Worm (Caenorhabditis elegans) whole organism, late embryonic: ENCODE data around the gene ZK666.8.

Source experiments
- C08G9.2 ChIP-seq: sonication (generic microtip); optimal IDR thresholded peaks from 2 replicates; lab custom pipeline; 2016; ENCODE audit warnings: mild to moderate bottlenecking, missing genetic modification characterization, moderate library complexity, missing compliant biosample characterization
- C38D4.7 ChIP-seq: fragments of 200-800 bp; sonication (Bioruptor generic); optimal IDR thresholded peaks from 2 replicates; lab custom pipeline; 2018; ENCODE audit warnings: mild to moderate bottlenecking, missing genetic modification characterization, moderate library complexity, missing compliant biosample characterization
- F13H6.1 ChIP-seq: sonication (generic microtip); optimal IDR thresholded peaks from 2 replicates; lab custom pipeline; 2016; ENCODE audit warnings: missing genetic modification characterization, missing compliant biosample characterization
- K09A11.1 ChIP-seq: sonication (generic microtip); optimal IDR thresholded peaks from 2 replicates; lab custom pipeline; 2017; ENCODE audit warnings: antibody characterized with exemption, mild to moderate bottlenecking, missing genetic modification characterization, missing compliant biosample characterization; ENCODE audit not compliant: insufficient read depth
- T23F11.4 ChIP-seq: fragments of 200-800 bp; sonication (Bioruptor generic); optimal IDR thresholded peaks from 2 replicates; lab custom pipeline; 2018; ENCODE audit warnings: mild to moderate bottlenecking, missing genetic modification characterization, missing compliant biosample characterization
- ahr-1 ChIP-seq: sonication (generic microtip); optimal IDR thresholded peaks from 2 replicates; lab custom pipeline; 2016; ENCODE audit warnings: missing genetic modification characterization, missing compliant biosample characterization
- ceh-14 ChIP-seq: sonication (generic microtip); optimal IDR thresholded peaks from 2 replicates; lab custom pipeline; 2016; ENCODE audit warnings: missing genotype, missing genetic modification characterization, missing compliant biosample characterization
- ceh-18 ChIP-seq: sonication (generic microtip); optimal IDR thresholded peaks from 2 replicates; lab custom pipeline; 2016; ENCODE audit warnings: missing genetic modification characterization, missing compliant biosample characterization
- ceh-19 ChIP-seq: fragments of 200-800 bp; sonication (Bioruptor generic); optimal IDR thresholded peaks from 2 replicates; lab custom pipeline; 2018; ENCODE audit warnings: mild to moderate bottlenecking, missing genetic modification characterization, missing compliant biosample characterization
- ceh-30 ChIP-seq: fragments of 150-350 bp; optimal IDR thresholded peaks from 2 replicates; lab custom pipeline; 2014; ENCODE audit warnings: missing biosample characterization, missing genetic modification characterization
- ceh-45 ChIP-seq: fragments of 200-800 bp; sonication (Bioruptor generic); IDR thresholded peaks from 2 replicates; pipeline ENCODE4 v1.3.6; 2022; ENCODE audit warnings: missing genetic modification reagents, missing genetic modification characterization, missing compliant biosample characterization
- ceh-6 ChIP-seq: fragments of 200-800 bp; sonication (Bioruptor generic); optimal IDR thresholded peaks from 2 replicates; lab custom pipeline; 2018; ENCODE audit warnings: mild to moderate bottlenecking, missing genetic modification characterization, missing compliant biosample characterization
- ceh-9 ChIP-seq: sonication (generic microtip); optimal IDR thresholded peaks from 2 replicates; lab custom pipeline; 2016; ENCODE audit warnings: mild to moderate bottlenecking, missing genetic modification characterization, inconsistent platforms, missing compliant biosample characterization
- che-1 ChIP-seq: sonication (generic microtip); optimal IDR thresholded peaks from 2 replicates; lab custom pipeline; 2016; ENCODE audit warnings: mild to moderate bottlenecking, missing genetic modification characterization, missing compliant biosample characterization
- dmd-4 ChIP-seq: sonication (generic microtip); optimal IDR thresholded peaks from 2 replicates; lab custom pipeline; 2016; ENCODE audit warnings: borderline replicate concordance, missing genetic modification characterization, missing compliant biosample characterization
- elt-2 ChIP-seq: sonication (generic microtip); optimal IDR thresholded peaks from 2 replicates; lab custom pipeline; 2016; ENCODE audit warnings: missing genetic modification reagents, missing genetic modification characterization, missing compliant biosample characterization
- elt-4 ChIP-seq: sonication (generic microtip); optimal IDR thresholded peaks from 2 replicates; lab custom pipeline; 2016; ENCODE audit warnings: missing genetic modification characterization, missing compliant biosample characterization
- fax-1 ChIP-seq: sonication (generic microtip); optimal IDR thresholded peaks from 2 replicates; lab custom pipeline; 2016; ENCODE audit warnings: missing genotype, missing genetic modification characterization, missing compliant biosample characterization
- hlh-13 ChIP-seq: fragments of 200-800 bp; sonication (Bioruptor generic); optimal IDR thresholded peaks from 2 replicates; lab custom pipeline; 2018; ENCODE audit warnings: mild to moderate bottlenecking, missing genetic modification characterization, missing compliant biosample characterization
- hlh-15 ChIP-seq: sonication (generic microtip); optimal IDR thresholded peaks from 2 replicates; lab custom pipeline; 2016; ENCODE audit warnings: missing genetic modification characterization, missing compliant biosample characterization
- hlh-30 ChIP-seq: sonication (generic microtip); optimal IDR thresholded peaks from 2 replicates; lab custom pipeline; 2017; ENCODE audit warnings: antibody characterized with exemption, missing genetic modification characterization, missing compliant biosample characterization; ENCODE audit not compliant: insufficient read depth
- hlh-6 ChIP-seq: sonication (generic microtip); optimal IDR thresholded peaks from 2 replicates; lab custom pipeline; 2016; ENCODE audit warnings: missing genotype, missing genetic modification characterization, missing compliant biosample characterization
- hlh-8 ChIP-seq: sonication (generic microtip); optimal IDR thresholded peaks from 2 replicates; lab custom pipeline; 2016; ENCODE audit warnings: missing genotype, missing genetic modification characterization, missing compliant biosample characterization
- madf-2 ChIP-seq: sonication (generic microtip); optimal IDR thresholded peaks from 2 replicates; lab custom pipeline; 2017; ENCODE audit warnings: missing genetic modification characterization, missing compliant biosample characterization
- mec-3 ChIP-seq: sonication (generic microtip); optimal IDR thresholded peaks from 2 replicates; lab custom pipeline; 2016; ENCODE audit warnings: borderline replicate concordance, missing genetic modification characterization, missing compliant biosample characterization
- nfya-1 ChIP-seq: sonication (generic microtip); optimal IDR thresholded peaks from 2 replicates; lab custom pipeline; 2017; ENCODE audit warnings: missing genetic modification characterization, mild to moderate bottlenecking, missing compliant biosample characterization, antibody characterized with exemption, moderate library complexity
- nhr-232 ChIP-seq: sonication (generic microtip); optimal IDR thresholded peaks from 2 replicates; lab custom pipeline; 2016; ENCODE audit warnings: missing genetic modification characterization, missing compliant biosample characterization
- odd-2 ChIP-seq: sonication (generic microtip); optimal IDR thresholded peaks from 2 replicates; lab custom pipeline; 2017; ENCODE audit warnings: antibody characterized with exemption, mild to moderate bottlenecking, missing genetic modification characterization, missing compliant biosample characterization
- pat-9 ChIP-seq: fragments of 200-800 bp; sonication (Bioruptor generic); optimal IDR thresholded peaks from 2 replicates; lab custom pipeline; 2018; ENCODE audit warnings: mild to moderate bottlenecking, missing genetic modification characterization, moderate library complexity, missing compliant biosample characterization
- pax-1 ChIP-seq: fragments of 150-350 bp; optimal IDR thresholded peaks from 2 replicates; lab custom pipeline; 2014; ENCODE audit warnings: missing biosample characterization, missing genetic modification characterization
- pros-1 ChIP-seq: fragments of 150-350 bp; optimal IDR thresholded peaks from 2 replicates; lab custom pipeline; 2014; ENCODE audit warnings: missing biosample characterization, missing genetic modification reagents, missing genetic modification characterization
- sdc-2 ChIP-seq: sonication (generic microtip); optimal IDR thresholded peaks from 2 replicates; lab custom pipeline; 2016; ENCODE audit warnings: missing genotype, missing genetic modification characterization, missing compliant biosample characterization
- tbx-2 ChIP-seq: sonication (generic microtip); optimal IDR thresholded peaks from 2 replicates; lab custom pipeline; 2016; ENCODE audit warnings: missing genetic modification characterization, missing compliant biosample characterization
- tbx-7 ChIP-seq: sonication (generic microtip); optimal IDR thresholded peaks from 2 replicates; lab custom pipeline; 2016; ENCODE audit warnings: missing genotype, missing genetic modification characterization, missing compliant biosample characterization
- unc-3 ChIP-seq, 2 experiments: fragments of 200-800 bp in 1 of 2; sonication (Bioruptor generic) in 1 of 2; sonication (generic microtip) in 1 of 2; conservative IDR thresholded peaks in 1 of 2; optimal IDR thresholded peaks in 1 of 2; 2 replicates each; pipeline versions ENCODE4 v1.3.6 to Lab custom; 2016 to 2022; ENCODE audit warnings: missing compliant biosample characterization in 2 of 2, missing genetic modification characterization in 2 of 2, missing genetic modification reagents in 1 of 2
- unc-55 ChIP-seq: sonication (generic microtip); optimal IDR thresholded peaks from 2 replicates; lab custom pipeline; 2017; ENCODE audit warnings: missing biosample characterization, missing genetic modification reagents, missing genetic modification characterization
- zip-5 ChIP-seq: sonication (generic microtip); optimal IDR thresholded peaks from 2 replicates; lab custom pipeline; 2016; ENCODE audit warnings: missing genetic modification characterization, missing compliant biosample characterization

ZK666.8 gene

ce11 chrII:10495912-10496311 is 3.0 kb upstream of the ZK666.8 start, which contains the start of gene ZK666.12:
Gene ZK666.12 (plus strand): TSS chrII:10496212.
- TF ChIP-seq che-1 (tag; lab: Kevin White, UChicago) = no peak
- no peak for TF ChIP-seq dmd-4 (tag; lab: Kevin White, UChicago)
- no peak for TF ChIP-seq fax-1 (tag; lab: Kevin White, UChicago)
- no peak for TF ChIP-seq F13H6.1 (tag; lab: Kevin White, UChicago)
- TF ChIP-seq T23F11.4 (GFP tag; lab: Kevin White, UChicago) = no peak
- no peak for TF ChIP-seq hlh-15 (tag; lab: Kevin White, UChicago)
- TF ChIP-seq hlh-6 (tag; lab: Kevin White, UChicago) = no peak
- TF ChIP-seq K09A11.1 (tag; lab: Kevin White, UChicago) = no peak
- no peak for TF ChIP-seq unc-55 (GFP tag; lab: Kevin White, UChicago)
- TF ChIP-seq pax-1 (tag; lab: Kevin White, UChicago) = no peak
- no peak for TF ChIP-seq pat-9 (tag; lab: Kevin White, UChicago)
- no peak for TF ChIP-seq hlh-30 (tag; lab: Kevin White, UChicago)
- no peak for TF ChIP-seq tbx-7 (tag; lab: Kevin White, UChicago)

ce11 chrII:10494467-10494866 is 1.5 kb upstream of the ZK666.8 start, which contains the start of gene ZK666.14:
Gene ZK666.14 (plus strand): TSS chrII:10494767.
- TF ChIP-seq ceh-14 (tag; lab: Kevin White, UChicago) = no peak
- TF ChIP-seq ceh-18 (tag; lab: Kevin White, UChicago) = no peak
- no peak for TF ChIP-seq ceh-9
- no peak for TF ChIP-seq unc-3 (GFP tag; conservative IDR thresholded peaks at IDR 0.05; lab: Robert Waterston, UW)
- TF ChIP-seq unc-3 (tag; optimal IDR thresholded peaks at IDR 0.05; lab: Kevin White, UChicago) = no peak
- no peak for TF ChIP-seq elt-4 (tag; lab: Kevin White, UChicago)
- TF ChIP-seq nhr-232 (tag; lab: Kevin White, UChicago) = no peak
- TF ChIP-seq pros-1 (tag; lab: Kevin White, UChicago) = no peak
- no peak for TF ChIP-seq pat-9 (tag; lab: Kevin White, UChicago)
- TF ChIP-seq tbx-7 (tag; lab: Kevin White, UChicago) = no peak
- TF ChIP-seq zip-5 (tag; lab: Kevin White, UChicago) = no peak

- TF ChIP-seq odd-2 (tag; lab: Kevin White, UChicago) = no peak
- TF ChIP-seq unc-55 (GFP tag; lab: Kevin White, UChicago) = no peak
- TF ChIP-seq tbx-2 (tag; lab: Kevin White, UChicago) = no peak
- no peak for TF ChIP-seq ceh-30 (tag; lab: Kevin White, UChicago)
- TF ChIP-seq pros-1 (tag; lab: Kevin White, UChicago) = no peak
- TF ChIP-seq nfya-1 (tag; lab: Kevin White, UChicago) = no peak
Observed at ce11 chrII:10490329-10490728, 2.6 kb downstream of the ZK666.8 start, which contains the start of gene clec-61. Gene clec-61 (minus strand): TSS chrII:10490537.

ce11 chrII:10486738-10487137 is 6.2 kb downstream of the ZK666.8 start, which contains the start of gene ZK666.15:
Gene ZK666.15 (plus strand): TSS chrII:10487038.
- no peak for TF ChIP-seq odd-2 (tag; lab: Kevin White, UChicago)
- TF ChIP-seq elt-2 = no peak
- no peak for TF ChIP-seq madf-2 (tag; lab: Kevin White, UChicago)
- no peak for TF ChIP-seq hlh-13
- no peak for TF ChIP-seq unc-55 (GFP tag; lab: Kevin White, UChicago)
- no peak for TF ChIP-seq ceh-45 (GFP tag; lab: Robert Waterston, UW)
- no peak for TF ChIP-seq sdc-2
- TF ChIP-seq ceh-19 = no peak
- TF ChIP-seq ahr-1 = no peak
- no peak for TF ChIP-seq hlh-30 (tag; lab: Kevin White, UChicago)
- no peak for TF ChIP-seq F13H6.1 (tag; lab: Kevin White, UChicago)

- TF ChIP-seq ceh-9 (no peak), tbx-7 (tag; lab: Kevin White, UChicago) (no peak), odd-2 (tag; lab: Kevin White, UChicago) (no peak), zip-5 (tag; lab: Kevin White, UChicago) (no peak), C38D4.7 (GFP tag; lab: Kevin White, UChicago) (no peak), pat-9 (tag; lab: Kevin White, UChicago) (no peak), ceh-14 (tag; lab: Kevin White, UChicago) (no peak), ahr-1 (no peak), hlh-8 (tag; lab: Kevin White, UChicago) (no peak), ceh-6 (GFP tag; lab: Kevin White, UChicago) (no peak), mec-3 (tag; lab: Kevin White, UChicago) (no peak), C08G9.2 (tag; lab: Kevin White, UChicago) (no peak)
Observed at ce11 chrII:10485640-10486039, 7.3 kb downstream of the ZK666.8 start.
